Fruit fly (Drosophila melanogaster) whole organism, embryonic: ENCODE data around the gene mst.

Source experiments
- Aef1 ChIP-seq: fragments of 200-800 bp; sonication (Bioruptor generic); IDR thresholded peaks from 3 replicates; pipeline ENCODE4 v1.3.6; 2022; ENCODE audit warnings: missing biosample characterization, missing genetic modification characterization
- Atf6 ChIP-seq: fragments of 200-800 bp; sonication (Bioruptor generic); IDR thresholded peaks from 2 replicates; pipeline ENCODE4 v1.3.6; 2022; ENCODE audit warnings: missing biosample characterization, missing genetic modification characterization
- CG10321 ChIP-seq: fragments of 200-800 bp; sonication (Bioruptor generic); IDR thresholded peaks from 2 replicates; pipeline ENCODE4 v1.3.6; 2022; ENCODE audit warnings: missing biosample characterization, missing genetic modification characterization
- CG14050 ChIP-seq: fragments of 200-800 bp; sonication (Bioruptor generic); IDR thresholded peaks from 3 replicates; pipeline ENCODE4 v1.3.6; 2022; ENCODE audit warnings: missing biosample characterization, missing genetic modification characterization
- CG15269 ChIP-seq: fragments of 200-800 bp; sonication (Bioruptor generic); optimal IDR thresholded peaks from 2 replicates; lab custom pipeline; 2018; ENCODE audit warnings: missing biosample characterization, mild to moderate bottlenecking, missing genetic modification characterization, moderate library complexity
- CG15514 ChIP-seq: fragments of 200-800 bp; sonication (Bioruptor generic); optimal IDR thresholded peaks from 3 replicates; lab custom pipeline; 2017; ENCODE audit warnings: missing biosample characterization, missing genetic modification characterization, mild to moderate bottlenecking, moderate library complexity, missing genetic modification reagents
- CG15696 ChIP-seq: fragments of 200-800 bp; sonication (Bioruptor generic); optimal IDR thresholded peaks from 2 replicates; lab custom pipeline; 2019; ENCODE audit warnings: missing biosample characterization, mild to moderate bottlenecking, missing genetic modification characterization, moderate library complexity
- CG1647 ChIP-seq: fragments of 200-800 bp; sonication (Bioruptor generic); optimal IDR thresholded peaks from 3 replicates; lab custom pipeline; 2016; ENCODE audit warnings: missing biosample characterization, missing genetic modification characterization
- CG17186 ChIP-seq: fragments of 200-800 bp; sonication (Bioruptor generic); optimal IDR thresholded peaks from 3 replicates; lab custom pipeline; 2017; ENCODE audit warnings: missing biosample characterization, missing genetic modification reagents, missing genetic modification characterization
- CG17802 ChIP-seq: fragments of 200-800 bp; sonication (Bioruptor generic); optimal IDR thresholded peaks from 2 replicates; lab custom pipeline; 2018; ENCODE audit warnings: missing biosample characterization, mild to moderate bottlenecking, missing genetic modification characterization, moderate library complexity
- CG2202 ChIP-seq: fragments of 200-800 bp; sonication (Bioruptor generic); optimal IDR thresholded peaks from 2 replicates; lab custom pipeline; 2018; ENCODE audit warnings: missing biosample characterization, mild to moderate bottlenecking, missing genetic modification characterization
- CG30020 ChIP-seq: fragments of 200-800 bp; optimal IDR thresholded peaks from 2 replicates; lab custom pipeline; 2019; ENCODE audit warnings: missing biosample characterization, mild to moderate bottlenecking, missing genetic modification characterization, moderate library complexity
- CG32772 ChIP-seq: fragments of 200-800 bp; sonication (Bioruptor generic); IDR thresholded peaks from 2 replicates; pipeline ENCODE4 v1.3.6; 2022; ENCODE audit warnings: missing biosample characterization, missing genetic modification characterization
- CG4360 ChIP-seq: fragments of 200-800 bp; sonication (Bioruptor generic); IDR thresholded peaks from 2 replicates; pipeline ENCODE4 v1.3.6; 2022; ENCODE audit warnings: missing biosample characterization, missing genetic modification characterization
- CG4404 ChIP-seq: fragments of 200-800 bp; sonication (Bioruptor generic); IDR thresholded peaks from 2 replicates; pipeline ENCODE4 v1.3.6; 2022; ENCODE audit warnings: missing biosample characterization, missing genetic modification characterization
- CG4820 ChIP-seq: fragments of 200-800 bp; sonication (Bioruptor generic); optimal IDR thresholded peaks from 3 replicates; lab custom pipeline; 2016; ENCODE audit warnings: missing biosample characterization, missing genetic modification characterization
- CG8281 ChIP-seq: fragments of 200-800 bp; sonication (Bioruptor generic); optimal IDR thresholded peaks from 2 replicates; lab custom pipeline; 2018; ENCODE audit warnings: missing biosample characterization, mild to moderate bottlenecking, missing genetic modification characterization, moderate library complexity
- D19B ChIP-seq: fragments of 200-800 bp; sonication (Bioruptor generic); optimal IDR thresholded peaks from 2 replicates; lab custom pipeline; 2017; ENCODE audit warnings: missing biosample characterization, mild to moderate bottlenecking, missing genetic modification characterization
- Drgx ChIP-seq: fragments of 200-800 bp; sonication (Bioruptor generic); IDR thresholded peaks from 2 replicates; pipeline ENCODE4 v1.3.6; 2022; ENCODE audit warnings: missing biosample characterization, missing genetic modification characterization
- Fer1 ChIP-seq: fragments of 200-800 bp; sonication (Bioruptor generic); optimal IDR thresholded peaks from 2 replicates; lab custom pipeline; 2017; ENCODE audit warnings: missing biosample characterization, mild to moderate bottlenecking, missing genetic modification characterization
- Fer2 ChIP-seq: fragments of 200-800 bp; sonication (Bioruptor generic); optimal IDR thresholded peaks from 2 replicates; lab custom pipeline; 2018; ENCODE audit warnings: missing biosample characterization, mild to moderate bottlenecking, missing genetic modification characterization, moderate library complexity
- Hmr ChIP-seq: fragments of 200-800 bp; sonication (Bioruptor generic); optimal IDR thresholded peaks from 3 replicates; lab custom pipeline; 2017; ENCODE audit warnings: mild to moderate bottlenecking, missing biosample characterization, missing genetic modification reagents, missing genetic modification characterization
- MTF-1 ChIP-seq: fragments of 200-800 bp; sonication (Bioruptor generic); optimal IDR thresholded peaks from 2 replicates; lab custom pipeline; 2018; ENCODE audit warnings: missing biosample characterization, mild to moderate bottlenecking, missing genetic modification characterization, borderline replicate concordance
- Myb ChIP-seq: fragments of 200-800 bp; sonication (Bioruptor generic); optimal IDR thresholded peaks from 2 replicates; lab custom pipeline; 2016; ENCODE audit warnings: missing biosample characterization, missing genetic modification characterization
- NK7.1 ChIP-seq: fragments of 200-800 bp; sonication (Bioruptor generic); optimal IDR thresholded peaks from 3 replicates; lab custom pipeline; 2016; ENCODE audit warnings: missing biosample characterization, missing genetic modification characterization
- NfI ChIP-seq: fragments of 200-800 bp; sonication (Bioruptor generic); optimal IDR thresholded peaks from 3 replicates; lab custom pipeline; 2018; ENCODE audit warnings: missing biosample characterization, mild to moderate bottlenecking, missing genetic modification characterization, moderate library complexity
- Rx ChIP-seq: fragments of 200-800 bp; sonication (Bioruptor generic); IDR thresholded peaks from 2 replicates; pipeline ENCODE4 v1.3.6; 2022; ENCODE audit warnings: missing biosample characterization, missing genetic modification characterization
- Spps ChIP-seq: fragments of 200-800 bp; sonication (Bioruptor generic); optimal IDR thresholded peaks from 2 replicates; lab custom pipeline; 2018; ENCODE audit warnings: missing biosample characterization, mild to moderate bottlenecking, missing genetic modification characterization
- Usf ChIP-seq: fragments of 200-800 bp; sonication (Bioruptor generic); optimal IDR thresholded peaks from 2 replicates; lab custom pipeline; 2017; ENCODE audit warnings: missing genotype, missing biosample characterization, missing genetic modification characterization
- ab ChIP-seq: fragments of 200-800 bp; sonication (Bioruptor generic); optimal IDR thresholded peaks from 2 replicates; lab custom pipeline; 2016; ENCODE audit warnings: missing biosample characterization, missing genetic modification characterization
- ash1 ChIP-seq: fragments of 200-800 bp; sonication (Bioruptor generic); optimal IDR thresholded peaks from 2 replicates; lab custom pipeline; 2018; ENCODE audit warnings: missing biosample characterization, mild to moderate bottlenecking, missing genetic modification characterization
- cad ChIP-seq: fragments of >200 bp; optimal IDR thresholded peaks from 2 replicates; lab custom pipeline; 2017; ENCODE audit warnings: missing biosample characterization, missing genetic modification characterization
- corto ChIP-seq: fragments of 200-800 bp; sonication (Bioruptor generic); optimal IDR thresholded peaks from 2 replicates; lab custom pipeline; 2016; ENCODE audit warnings: missing biosample characterization, mild to moderate bottlenecking, missing genetic modification characterization, moderate library complexity
- esg ChIP-seq: fragments of 200-800 bp; sonication (Bioruptor generic); conservative IDR thresholded peaks from 2 replicates; pipeline ENCODE4 v1.3.6; 2022; ENCODE audit warnings: missing biosample characterization, missing genetic modification characterization
- exex ChIP-seq: fragments of 200-800 bp; sonication (Bioruptor generic); optimal IDR thresholded peaks from 4 replicates; lab custom pipeline; 2018; ENCODE audit warnings: missing biosample characterization, mild to moderate bottlenecking, missing genetic modification characterization, moderate library complexity
- fd102C ChIP-seq: fragments of 200-800 bp; sonication (Bioruptor generic); optimal IDR thresholded peaks from 2 replicates; lab custom pipeline; 2018; ENCODE audit warnings: missing biosample characterization, mild to moderate bottlenecking, missing genetic modification characterization, moderate library complexity
- gro ChIP-seq: fragments of 200-800 bp; sonication (Bioruptor generic); optimal IDR thresholded peaks from 2 replicates; lab custom pipeline; 2016; ENCODE audit warnings: missing biosample characterization, missing genetic modification characterization
- h ChIP-seq: fragments of >200 bp; optimal IDR thresholded peaks from 2 replicates; lab custom pipeline; 2017
- inv ChIP-seq: fragments of 200-800 bp; sonication (Bioruptor generic); IDR thresholded peaks from 2 replicates; pipeline ENCODE4 v1.3.6; 2022; ENCODE audit warnings: missing biosample characterization, missing genetic modification characterization; ENCODE audit not compliant: partially characterized antibody
- kay ChIP-seq: fragments of 200-800 bp; sonication (Bioruptor generic); optimal IDR thresholded peaks from 2 replicates; lab custom pipeline; 2016; ENCODE audit warnings: missing biosample characterization, missing genetic modification characterization
- mld ChIP-seq: fragments of 200-800 bp; sonication (Bioruptor generic); IDR thresholded peaks from 3 replicates; pipeline ENCODE4 v1.3.6; 2022; ENCODE audit warnings: missing biosample characterization, missing genetic modification characterization; ENCODE audit not compliant: partially characterized antibody
- nau ChIP-seq: fragments of 200-800 bp; sonication (Bioruptor generic); optimal IDR thresholded peaks from 3 replicates; lab custom pipeline; 2017; ENCODE audit warnings: missing biosample characterization, mild to moderate bottlenecking, missing genetic modification characterization, missing genetic modification reagents
- pb ChIP-seq: fragments of 200-800 bp; sonication (Bioruptor generic); optimal IDR thresholded peaks from 3 replicates; lab custom pipeline; 2016; ENCODE audit warnings: missing biosample characterization, missing genetic modification characterization
- peb ChIP-seq: fragments of 200-800 bp; sonication (Bioruptor generic); IDR thresholded peaks from 2 replicates; pipeline ENCODE4 v1.3.6; 2022; ENCODE audit warnings: missing biosample characterization, missing genetic modification characterization
- pfk ChIP-seq: fragments of 200-800 bp; sonication (Bioruptor generic); optimal IDR thresholded peaks from 2 replicates; lab custom pipeline; 2018; ENCODE audit warnings: missing biosample characterization, mild to moderate bottlenecking, missing genetic modification characterization, moderate library complexity
- pita ChIP-seq: fragments of 200-800 bp; sonication (Bioruptor generic); optimal IDR thresholded peaks from 2 replicates; lab custom pipeline; 2017; ENCODE audit warnings: missing biosample characterization, mild to moderate bottlenecking, missing genetic modification characterization
- psq ChIP-seq: fragments of 200-800 bp; sonication (Bioruptor generic); optimal IDR thresholded peaks from 2 replicates; lab custom pipeline; 2017; ENCODE audit warnings: missing biosample characterization, missing genetic modification characterization
- seq ChIP-seq: fragments of 200-800 bp; sonication (Bioruptor generic); IDR thresholded peaks from 2 replicates; pipeline ENCODE4 v1.3.6; 2022; ENCODE audit warnings: missing biosample characterization, missing genetic modification characterization
- so ChIP-seq: fragments of 200-800 bp; sonication (Bioruptor generic); IDR thresholded peaks from 3 replicates; pipeline ENCODE4 v1.3.6; 2022; ENCODE audit warnings: missing biosample characterization, missing genetic modification characterization
- tx ChIP-seq: fragments of 200-800 bp; sonication (Bioruptor generic); optimal IDR thresholded peaks from 2 replicates; lab custom pipeline; 2016; ENCODE audit warnings: missing biosample characterization, missing genetic modification characterization

The mst gene

DNA sequence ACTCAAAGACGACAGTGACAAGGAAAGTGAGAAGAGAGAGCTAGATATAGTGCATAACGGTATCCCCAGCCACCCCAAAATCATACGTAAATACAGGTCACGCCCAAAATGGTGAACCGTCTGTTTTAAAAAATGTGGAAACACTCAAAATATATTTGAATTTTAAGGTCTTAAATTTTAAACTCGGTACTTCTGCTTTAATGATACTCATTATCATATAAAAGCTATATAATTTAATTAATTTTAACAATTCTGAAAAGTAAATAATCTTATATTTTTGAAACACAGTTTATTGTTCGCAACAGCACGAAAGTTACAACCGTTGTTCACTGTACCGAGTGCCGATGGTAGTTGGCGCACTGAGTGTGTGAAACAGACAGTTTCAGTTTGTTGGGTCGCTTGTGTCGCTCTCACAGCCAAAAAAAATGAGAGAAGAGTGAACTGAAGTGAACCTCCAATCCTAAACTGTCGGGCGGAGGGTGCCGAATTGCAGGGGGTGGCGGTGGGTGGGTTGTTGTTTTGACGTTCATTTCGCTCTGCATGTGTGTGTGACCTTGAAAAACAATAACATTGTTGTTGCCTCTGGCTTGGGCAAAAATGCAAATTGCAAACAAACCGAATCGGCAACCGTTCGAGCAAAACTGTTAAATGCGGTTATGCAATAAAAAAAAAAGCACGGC lies 22.3 kb upstream of the mst start (continued):
- TF ChIP-seq corto (GFP tag; lab: Kevin White, UChicago) (peak; percentile 73), Rx (GFP tag; lab: Robert Waterston, UW) (no peak; the same call in none of the 2 replicates), Drgx (peak; percentile 85), tx (GFP tag; lab: Kevin White, UChicago) (no peak), CG4360 (GFP tag; lab: Robert Waterston, UW) (peak; percentile 37; the same call in 1 of the 2 replicates), MTF-1 (peak; percentile 72), psq (GFP tag; lab: Kevin White, UChicago) (peak; percentile 33), seq (GFP tag; lab: Robert Waterston, UW) (peak; percentile 91), CG10321 (GFP tag; lab: Robert Waterston, UW) (peak; percentile 62; the same call in 1 of the 2 replicates), Fer1 (GFP tag; lab: Kevin White, UChicago) (peak; percentile 97), cad (no peak), nau (GFP tag; lab: Kevin White, UChicago) (peak; percentile 90), Aef1 (GFP tag; lab: Robert Waterston, UW) (peak; percentile 89), CG15696 (peak; percentile 83), CG8281 (peak; percentile 77), Spps (peak; percentile 78), esg (GFP tag; lab: Robert Waterston, UW) (peak; percentile 88), CG30020 (tag; lab: Kevin White, UChicago) (peak; percentile 73), Atf6 (peak; percentile 89), kay (GFP tag; lab: Kevin White, UChicago) (peak; percentile 80), NK7.1 (GFP tag; lab: Kevin White, UChicago) (no peak), Usf (peak; percentile 70), CG15514 (GFP tag; lab: Kevin White, UChicago) (peak; percentile 83), NfI (GFP tag; lab: Kevin White, UChicago) (peak; percentile 94), peb (GFP tag; lab: Robert Waterston, UW) (peak; percentile 77), CG2202 (tag; lab: Kevin White, UChicago) (peak; percentile 78), Fer2 (peak; percentile 91), CG17186 (peak; percentile 33), ash1 (GFP tag; lab: Kevin White, UChicago) (peak; percentile 57), CG14050 (peak; percentile 82; the same call in 2 of the 3 replicates), pfk (GFP tag; lab: Kevin White, UChicago) (peak; percentile 2), Hmr (GFP tag; lab: Kevin White, UChicago) (peak; percentile 96), pb (no peak), h (no peak), fd102C (no peak), CG15269 (tag; lab: Kevin White, UChicago) (peak; percentile 95), mld (GFP tag; lab: Robert Waterston, UW) (no peak), CG17802 (tag; lab: Kevin White, UChicago) (peak; percentile 58), Myb (no peak), inv (GFP tag; lab: Robert Waterston, UW) (0 out of 2 replicates have a peak, but pooled peaks have one; percentile 19), ab (GFP tag; lab: Kevin White, UChicago) (no peak), gro (GFP tag; lab: Kevin White, UChicago) (peak; percentile 14), so (peak; percentile 93), D19B (GFP tag; lab: Kevin White, UChicago) (peak; percentile 84), pita (GFP tag; lab: Kevin White, UChicago) (no peak), exex (tag; lab: Kevin White, UChicago) (peak; percentile 77), CG4404 (GFP tag; lab: Robert Waterston, UW) (peak; percentile 84), CG32772 (peak; percentile 87), CG4820 (peak; percentile 83), CG1647 (peak; percentile 61)
